Worm (Caenorhabditis elegans) whole organism, L3 larva: ENCODE measurements around the gene Y116F11B.2.

Source experiments
- ZK546.5 ChIP-seq: sonication (generic microtip); optimal IDR thresholded peaks from 2 replicates; lab custom pipeline; 2017; ENCODE audit warnings: missing biosample characterization, missing genetic modification characterization
- ama-1 ChIP-seq: fragments of 150-350 bp; optimal IDR thresholded peaks from 2 replicates; lab custom pipeline; 2018
- ceh-16 ChIP-seq: sonication (generic microtip); optimal IDR thresholded peaks from 2 replicates; lab custom pipeline; 2017; ENCODE audit warnings: missing biosample characterization, missing genetic modification characterization
- ceh-28 ChIP-seq: fragments of 150-350 bp; optimal IDR thresholded peaks from 2 replicates; lab custom pipeline; 2014; ENCODE audit warnings: missing biosample characterization, missing genetic modification reagents, missing genetic modification characterization
- ceh-82 ChIP-seq: fragments of 150-350 bp; optimal IDR thresholded peaks from 2 replicates; lab custom pipeline; 2014; ENCODE audit warnings: missing biosample characterization, missing genetic modification characterization
- ceh-9 ChIP-seq: sonication (generic microtip); optimal IDR thresholded peaks from 2 replicates; lab custom pipeline; 2018; ENCODE audit warnings: missing biosample characterization, missing genetic modification characterization
- daf-12 ChIP-seq: fragments of 150-350 bp; optimal IDR thresholded peaks from 2 replicates; lab custom pipeline; 2014; ENCODE audit warnings: missing biosample characterization, missing genetic modification reagents, missing genetic modification characterization
- egl-5 ChIP-seq: fragments of 150-350 bp; optimal IDR thresholded peaks from 2 replicates; lab custom pipeline; 2017; ENCODE audit warnings: missing biosample characterization, missing genetic modification reagents, missing genetic modification characterization, inconsistent platforms
- elt-1 ChIP-seq: fragments of 150-350 bp; optimal IDR thresholded peaks from 2 replicates; lab custom pipeline; 2014; ENCODE audit warnings: missing biosample characterization, missing genetic modification characterization
- elt-2 ChIP-seq: sonication (generic microtip); optimal IDR thresholded peaks from 2 replicates; lab custom pipeline; 2016; ENCODE audit warnings: missing genetic modification reagents, mild to moderate bottlenecking, missing genetic modification characterization, missing compliant biosample characterization
- elt-3 ChIP-seq, 3 experiments: fragments of 150-350 bp in 1 of 3; sonication (generic microtip) in 2 of 3; optimal IDR thresholded peaks; 2 replicates in 2 of 3; 4 replicates in 1 of 3; lab custom pipeline; 2014 to 2017; ENCODE audit warnings: missing biosample characterization in 3 of 3, missing genetic modification characterization in 3 of 3
- eor-1 ChIP-seq, 2 experiments: fragments of 150-350 bp; optimal IDR thresholded peaks; 2 replicates each; lab custom pipeline; 2014 to 2018; ENCODE audit warnings: missing biosample characterization in 2 of 2, missing genetic modification characterization in 2 of 2
- fkh-2 ChIP-seq: fragments of 150-350 bp; optimal IDR thresholded peaks from 2 replicates; lab custom pipeline; 2014; ENCODE audit warnings: missing biosample characterization, missing genetic modification reagents, missing genetic modification characterization
- fos-1 ChIP-seq: fragments of 150-350 bp; optimal IDR thresholded peaks from 2 replicates; lab custom pipeline; 2014; ENCODE audit warnings: missing biosample characterization, missing genetic modification characterization
- hmg-11 ChIP-seq: sonication (generic microtip); optimal IDR thresholded peaks from 2 replicates; lab custom pipeline; 2016; ENCODE audit warnings: missing genetic modification characterization, missing compliant biosample characterization
- lin-39 ChIP-seq: fragments of 150-350 bp; optimal IDR thresholded peaks from 2 replicates; lab custom pipeline; 2018; ENCODE audit warnings: missing biosample characterization, missing genetic modification reagents, missing genetic modification characterization
- mdl-1 ChIP-seq: fragments of 150-350 bp; optimal IDR thresholded peaks from 2 replicates; lab custom pipeline; 2014; ENCODE audit warnings: missing biosample characterization, missing genetic modification characterization
- nfya-1 ChIP-seq: sonication (generic microtip); optimal IDR thresholded peaks from 2 replicates; lab custom pipeline; 2017; ENCODE audit warnings: missing genetic modification characterization, mild to moderate bottlenecking, missing compliant biosample characterization, antibody characterized with exemption, moderate library complexity; ENCODE audit not compliant: insufficient read depth
- nhr-237 ChIP-seq: fragments of 150-350 bp; optimal IDR thresholded peaks from 2 replicates; lab custom pipeline; 2014; ENCODE audit warnings: missing biosample characterization, missing genetic modification characterization
- nhr-25 ChIP-seq: sonication (generic microtip); optimal IDR thresholded peaks from 2 replicates; lab custom pipeline; 2017; ENCODE audit warnings: missing biosample characterization, missing genetic modification characterization
- nhr-28 ChIP-seq: fragments of 150-350 bp; optimal IDR thresholded peaks from 2 replicates; lab custom pipeline; 2014; ENCODE audit warnings: missing biosample characterization, missing genetic modification characterization
- nhr-76 ChIP-seq: fragments of 150-350 bp; sonication (generic microtip); optimal IDR thresholded peaks from 5 replicates; lab custom pipeline; 2014; ENCODE audit warnings: missing biosample characterization, missing genetic modification characterization
- nhr-77 ChIP-seq: fragments of 150-350 bp; optimal IDR thresholded peaks from 2 replicates; lab custom pipeline; 2014; ENCODE audit warnings: missing biosample characterization, missing genetic modification characterization
- pha-4 ChIP-seq: fragments of 150-350 bp; optimal IDR thresholded peaks from 2 replicates; lab custom pipeline; 2014; ENCODE audit warnings: missing biosample characterization, missing genetic modification reagents, missing genetic modification characterization
- pqm-1 ChIP-seq: fragments of 150-350 bp; optimal IDR thresholded peaks from 2 replicates; lab custom pipeline; 2017; ENCODE audit warnings: missing biosample characterization, missing genetic modification characterization, inconsistent platforms
- skn-1 ChIP-seq: fragments of 150-350 bp; optimal IDR thresholded peaks from 2 replicates; lab custom pipeline; 2014; ENCODE audit warnings: missing biosample characterization, missing genetic modification characterization
- snpc-4 ChIP-seq: fragments of 150-350 bp; optimal IDR thresholded peaks from 2 replicates; lab custom pipeline; 2014; ENCODE audit warnings: missing biosample characterization, missing genetic modification characterization
- tbx-2 ChIP-seq: sonication (generic microtip); optimal IDR thresholded peaks from 2 replicates; lab custom pipeline; 2016; ENCODE audit warnings: mild to moderate bottlenecking, missing genetic modification characterization, missing compliant biosample characterization
- unc-62 ChIP-seq: fragments of 150-350 bp; sonication (generic microtip); optimal IDR thresholded peaks from 4 replicates; lab custom pipeline; 2014; ENCODE audit warnings: missing biosample characterization, missing genetic modification reagents, missing genetic modification characterization
- zag-1 ChIP-seq: fragments of 150-350 bp; optimal IDR thresholded peaks from 2 replicates; lab custom pipeline; 2014; ENCODE audit warnings: missing biosample characterization, missing genetic modification characterization
- ztf-11 ChIP-seq: fragments of 150-350 bp; optimal IDR thresholded peaks from 2 replicates; lab custom pipeline; 2014; ENCODE audit warnings: missing biosample characterization, missing genetic modification characterization
- ztf-4 ChIP-seq: fragments of 150-350 bp; optimal IDR thresholded peaks from 2 replicates; lab custom pipeline; 2014; ENCODE audit warnings: missing biosample characterization, missing genetic modification characterization

Y116F11B.2 gene

ce11 chrV:19759282-19759681, 41.7 kb downstream of the Y116F11B.2 start:
- no peak for TF ChIP-seq fkh-2 (tag; lab: Kevin White, UChicago)
- no peak for TF ChIP-seq egl-5 (tag; lab: Kevin White, UChicago)
- TF ChIP-seq ceh-9 (tag; lab: Kevin White, UChicago), result no peak
- no peak for TF ChIP-seq hmg-11 (tag; lab: Kevin White, UChicago)
- TF ChIP-seq pqm-1 (tag; lab: Kevin White, UChicago), result no peak
- no peak for TF ChIP-seq skn-1 (tag; lab: Kevin White, UChicago)
- TF ChIP-seq nhr-77, result no peak
- TF ChIP-seq elt-3 (tag; optimal IDR thresholded peaks at IDR 0.05; lab: Kevin White, UChicago), result no peak
- no peak for TF ChIP-seq lin-39 (tag; lab: Kevin White, UChicago)
- TF ChIP-seq eor-1 (tag; optimal IDR thresholded peaks at IDR 0.05; lab: Kevin White, UChicago), result no peak
- TF ChIP-seq ztf-11 (tag; lab: Kevin White, UChicago), result no peak
- no peak for TF ChIP-seq ceh-16 (tag; lab: Kevin White, UChicago)
- TF ChIP-seq ceh-82 (tag; lab: Kevin White, UChicago), result no peak
- no peak for TF ChIP-seq ztf-4 (tag; lab: Kevin White, UChicago)
- no peak for TF ChIP-seq ama-1 (lab: Kevin White, UChicago)
- TF ChIP-seq ceh-28 (tag; lab: Kevin White, UChicago), result no peak
- TF ChIP-seq nhr-237, result no peak
- TF ChIP-seq, all 47 proteins: peak for 0

- TF ChIP-seq elt-1 (tag; lab: Kevin White, UChicago) (no peak), nhr-76 (no peak), fos-1 (no peak), eor-1 (tag; optimal IDR thresholded peaks at IDR 0.05; lab: Kevin White, UChicago) (no peak), nhr-28 (tag; lab: Kevin White, UChicago) (no peak), mdl-1 (tag; lab: Kevin White, UChicago) (no peak), elt-2 (no peak), tbx-2 (tag; lab: Kevin White, UChicago) (no peak)
Measured at ce11 chrV:19756253-19756652, 44.7 kb downstream of the Y116F11B.2 start, which contains the start of gene W04E12.9. W04E12.9 (plus strand) TSS chrV:19756553.

- TF ChIP-seq mdl-1 (tag; lab: Kevin White, UChicago) (no peak), pqm-1 (tag; lab: Kevin White, UChicago) (peak; percentile 82), elt-2 (peak; percentile 86)
Measured at ce11 chrV:19755260-19755659, 45.7 kb downstream of the Y116F11B.2 start, which contains the start of gene clec-50. clec-50 (minus strand) TSS chrV:19755368.

- no peak for TF ChIP-seq ZK546.5 (tag; lab: Kevin White, UChicago)
- TF ChIP-seq zag-1 (tag; lab: Kevin White, UChicago), result no peak
- TF ChIP-seq elt-2, result peak; percentile 60
- no peak for TF ChIP-seq ztf-11 (tag; lab: Kevin White, UChicago)
- TF ChIP-seq, all 47 proteins: peak for 1
Measured at ce11 chrV:19754331-19754730, 46.6 kb downstream of the Y116F11B.2 start.

ce11 chrV:19752879-19753278, 48.1 kb downstream of the Y116F11B.2 start:
- TF ChIP-seq unc-62, result no peak
- TF ChIP-seq ztf-4 (tag; lab: Kevin White, UChicago), result no peak
- no peak for TF ChIP-seq daf-12 (tag; lab: Kevin White, UChicago)
- TF ChIP-seq snpc-4 (tag; lab: Kevin White, UChicago), result no peak
- no peak for TF ChIP-seq lin-39 (tag; lab: Kevin White, UChicago)
- no peak for TF ChIP-seq pha-4 (tag; lab: Kevin White, UChicago)
- no peak for TF ChIP-seq nhr-25 (tag; lab: Kevin White, UChicago)

ce11 chrV:19751124-19751523, 49.8 kb downstream of the Y116F11B.2 start, which contains the start of gene clec-49:
clec-49 (minus strand) TSS chrV:19751226.
- TF ChIP-seq pqm-1 (tag; lab: Kevin White, UChicago), result peak; percentile 65
- TF ChIP-seq daf-12 (tag; lab: Kevin White, UChicago), result no peak
- no peak for TF ChIP-seq nfya-1 (tag; lab: Kevin White, UChicago)
- no peak for TF ChIP-seq ztf-4 (tag; lab: Kevin White, UChicago)
- peak; percentile 69 for TF ChIP-seq elt-2
- TF ChIP-seq, all 47 proteins: peak for 2
